Fruit fly (Drosophila melanogaster): ENCODE data around the gene sNPF.

sNPF gene

dm6 chr2L:20082965-20083855 lies 55.5 kb downstream of the sNPF start:
- peak; percentile 66 for TF ChIP-seq Ets65A (GFP tag)
- peak; percentile 3 for TF ChIP-seq lab (GFP tag; optimal IDR thresholded peaks at IDR 0.05)
- peak; percentile 30 for TF ChIP-seq CG10147 (GFP tag; optimal IDR thresholded peaks at IDR 0.05)
- no peak for TF ChIP-seq luna (GFP tag; optimal IDR thresholded peaks at IDR 0.05)
- no peak for TF ChIP-seq Elba2 (GFP tag; optimal IDR thresholded peaks at IDR 0.05)
- TF ChIP-seq CG17359 (tag; optimal IDR thresholded peaks at IDR 0.05): peak; percentile 27
- 0 out of 3 replicates have a peak, but pooled peaks have one; percentile 29 for TF ChIP-seq Mrtf (GFP tag; IDR thresholded peaks at IDR 0.05)
- peak in 1 of 2 experiments; percentile 5 for TF ChIP-seq dpn (GFP tag; optimal IDR thresholded peaks at IDR 0.05)
- no peak for TF ChIP-seq Atf3 (GFP tag; optimal IDR thresholded peaks at IDR 0.05)
- TF ChIP-seq CG17385 (GFP tag; optimal IDR thresholded peaks at IDR 0.05): peak; percentile 41
- peak; percentile 33 for TF ChIP-seq CG11504 (tag; optimal IDR thresholded peaks at IDR 0.05)
- TF ChIP-seq D19B (GFP tag; optimal IDR thresholded peaks at IDR 0.05): no peak
- TF ChIP-seq gcm2 (GFP tag; optimal IDR thresholded peaks at IDR 0.05): no peak
- TF ChIP-seq CG6765 (GFP tag; optimal IDR thresholded peaks at IDR 0.05): peak; percentile 18
- TF ChIP-seq CG14710 (tag; optimal IDR thresholded peaks at IDR 0.05): no peak
- no peak for TF ChIP-seq gsb (GFP tag; IDR thresholded peaks at IDR 0.05)
- TF ChIP-seq Hr78 (GFP tag; optimal IDR thresholded peaks at IDR 0.05): peak in 1 of 2 experiments; percentile 90
- peak; percentile 29 for TF ChIP-seq CG7556 (GFP tag; optimal IDR thresholded peaks at IDR 0.05)
- peak; percentile 43 for TF ChIP-seq CG34376 (GFP tag; optimal IDR thresholded peaks at IDR 0.05)
- TF ChIP-seq CG17568 (GFP tag; optimal IDR thresholded peaks at IDR 0.05): peak; percentile 18
- 0 out of 2 replicates have a peak, but pooled peaks have one; percentile 33 for TF ChIP-seq Rfx (GFP tag; IDR thresholded peaks at IDR 0.05)
- TF ChIP-seq CG11696 (GFP tag; IDR thresholded peaks at IDR 0.05): no peak
- TF ChIP-seq CG1602 (GFP tag; optimal IDR thresholded peaks at IDR 0.05): peak; percentile 10
- TF ChIP-seq CG14050 (GFP tag; IDR thresholded peaks at IDR 0.05): no peak
- TF ChIP-seq CG11723 (GFP tag; optimal IDR thresholded peaks at IDR 0.05): no peak
- 0 out of 2 replicates have a peak, but pooled peaks have one; percentile 38 for TF ChIP-seq ara (GFP tag; IDR thresholded peaks at IDR 0.05)
- TF ChIP-seq Hr51 (GFP tag; optimal IDR thresholded peaks at IDR 0.05): peak in 1 of 2 experiments; percentile 42
- no peak for TF ChIP-seq Tbp (GFP tag; optimal IDR thresholded peaks at IDR 0.05)
- no peak for TF ChIP-seq CG15601 (tag; optimal IDR thresholded peaks at IDR 0.05)
- no peak for TF ChIP-seq org-1 (GFP tag; optimal IDR thresholded peaks at IDR 0.05)
- TF ChIP-seq mirr (GFP tag; optimal IDR thresholded peaks at IDR 0.05): peak; percentile 48
- TF ChIP-seq eve (GFP tag; optimal IDR thresholded peaks at IDR 0.05): peak in 1 of 2 experiments; percentile 78
- TF ChIP-seq gem (tag; optimal IDR thresholded peaks at IDR 0.05): peak; percentile 45
- TF ChIP-seq ranshi (GFP tag; IDR thresholded peaks at IDR 0.05): 0 out of 2 replicates have a peak, but pooled peaks have one; percentile 8
- peak; percentile 13 for TF ChIP-seq Blimp-1 (GFP tag; optimal IDR thresholded peaks at IDR 0.05)
- TF ChIP-seq hkb (optimal IDR thresholded peaks at IDR 0.05): no peak
- TF ChIP-seq hkb (GFP tag; IDR thresholded peaks at IDR 0.05): peak; percentile 43; the same call in 1 of the 2 replicates
- TF ChIP-seq Ptx1 (GFP tag; IDR thresholded peaks at IDR 0.05): peak; percentile 34; the same call in 1 of the 2 replicates
- TF ChIP-seq Nf-YA (GFP tag; IDR thresholded peaks at IDR 0.05): 0 out of 2 replicates have a peak, but pooled peaks have one; percentile 24
- TF ChIP-seq Drgx (GFP tag; IDR thresholded peaks at IDR 0.05): peak; percentile 43; the same call in 1 of the 2 replicates
- TF ChIP-seq Ssrp (tag; optimal IDR thresholded peaks at IDR 0.05): peak; percentile 24
- no peak for TF ChIP-seq sr (GFP tag; IDR thresholded peaks at IDR 0.05)
- no peak for TF ChIP-seq ash1 (GFP tag; optimal IDR thresholded peaks at IDR 0.05)
- TF ChIP-seq CG5180 (GFP tag; optimal IDR thresholded peaks at IDR 0.05): peak; percentile 21
- no peak for TF ChIP-seq CG18619 (GFP tag; optimal IDR thresholded peaks at IDR 0.05)
- peak; percentile 33; the same call in 1 of the 2 replicates for TF ChIP-seq ato (GFP tag; IDR thresholded peaks at IDR 0.05; ENCODE audit: partially characterized antibody)
- TF ChIP-seq ttk (GFP tag; IDR thresholded peaks at IDR 0.05): no peak
- TF ChIP-seq Xrp1 (GFP tag; IDR thresholded peaks at IDR 0.05): peak; percentile 44; the same call in 1 of the 2 replicates

All from whole organism, embryonic.